Fruit fly (Drosophila melanogaster) whole organism, embryonic: ENCODE results near the gene frtz.

Source experiments
- B-H1 ChIP-seq: fragments of 200-800 bp; sonication (Bioruptor generic); IDR thresholded peaks from 3 replicates; pipeline ENCODE4 v1.3.6; 2022; ENCODE audit warnings: missing biosample characterization, missing genetic modification characterization
- BtbVII ChIP-seq: fragments of 200-800 bp; sonication (Bioruptor generic); optimal IDR thresholded peaks from 3 replicates; lab custom pipeline; 2017; ENCODE audit warnings: missing biosample characterization, mild to moderate bottlenecking, missing genetic modification characterization
- CG10267 ChIP-seq: fragments of 200-800 bp; sonication (Bioruptor generic); optimal IDR thresholded peaks from 2 replicates; lab custom pipeline; 2018; ENCODE audit warnings: missing biosample characterization, mild to moderate bottlenecking, missing genetic modification characterization, moderate library complexity
- CG11398 ChIP-seq: fragments of 200-800 bp; sonication (Bioruptor generic); optimal IDR thresholded peaks from 2 replicates; lab custom pipeline; 2016; ENCODE audit warnings: missing biosample characterization, missing genetic modification characterization
- CG11504 ChIP-seq: fragments of 200-800 bp; sonication (Bioruptor generic); optimal IDR thresholded peaks from 3 replicates; lab custom pipeline; 2019; ENCODE audit warnings: missing biosample characterization, mild to moderate bottlenecking, missing genetic modification characterization, moderate library complexity
- CG14014 ChIP-seq: fragments of 200-800 bp; sonication (Bioruptor generic); IDR thresholded peaks from 2 replicates; pipeline ENCODE4 v1.3.6; 2022; ENCODE audit warnings: missing biosample characterization, missing genetic modification characterization
- CG1603 ChIP-seq: fragments of 200-800 bp; sonication (Bioruptor generic); optimal IDR thresholded peaks from 2 replicates; lab custom pipeline; 2019; ENCODE audit warnings: missing biosample characterization, mild to moderate bottlenecking, missing genetic modification characterization, moderate library complexity
- CG17385 ChIP-seq: fragments of 200-800 bp; sonication (Bioruptor generic); optimal IDR thresholded peaks from 3 replicates; lab custom pipeline; 2018; ENCODE audit warnings: missing biosample characterization, mild to moderate bottlenecking, missing genetic modification characterization
- CG2129 ChIP-seq: fragments of 200-800 bp; sonication (Bioruptor generic); IDR thresholded peaks from 2 replicates; pipeline ENCODE4 v1.3.6; 2022; ENCODE audit warnings: missing biosample characterization, missing genetic modification characterization; ENCODE audit not compliant: partially characterized antibody
- CG2712 ChIP-seq: fragments of 200-800 bp; optimal IDR thresholded peaks from 3 replicates; lab custom pipeline; 2019; ENCODE audit warnings: missing biosample characterization, mild to moderate bottlenecking, missing genetic modification characterization, moderate library complexity
- CG31365 ChIP-seq: fragments of 200-800 bp; sonication (Bioruptor generic); optimal IDR thresholded peaks from 2 replicates; lab custom pipeline; 2018; ENCODE audit warnings: missing biosample characterization, mild to moderate bottlenecking, missing genetic modification characterization
- CG34376 ChIP-seq: fragments of 200-800 bp; sonication (Bioruptor generic); optimal IDR thresholded peaks from 2 replicates; lab custom pipeline; 2018; ENCODE audit warnings: missing biosample characterization, mild to moderate bottlenecking, missing genetic modification characterization
- CG42726 ChIP-seq: fragments of 200-800 bp; sonication (Bioruptor generic); IDR thresholded peaks from 2 replicates; pipeline ENCODE4 v1.3.6; 2022; ENCODE audit warnings: missing biosample characterization, missing genetic modification characterization; ENCODE audit not compliant: partially characterized antibody
- CG4424 ChIP-seq: fragments of 200-800 bp; sonication (Bioruptor generic); optimal IDR thresholded peaks from 3 replicates; lab custom pipeline; 2016; ENCODE audit warnings: missing biosample characterization, missing genetic modification characterization
- CG6689 ChIP-seq: fragments of 200-800 bp; sonication (Bioruptor generic); IDR thresholded peaks from 2 replicates; pipeline ENCODE4 v1.3.6; 2022; ENCODE audit warnings: missing biosample characterization, missing genetic modification characterization
- CG8359 ChIP-seq: fragments of 200-800 bp; sonication (Bioruptor generic); optimal IDR thresholded peaks from 2 replicates; lab custom pipeline; 2017; ENCODE audit warnings: missing biosample characterization, mild to moderate bottlenecking, missing genetic modification characterization, borderline replicate concordance
- CG9609 ChIP-seq: fragments of 200-800 bp; sonication (Bioruptor generic); optimal IDR thresholded peaks from 3 replicates; lab custom pipeline; 2016; ENCODE audit warnings: missing biosample characterization, missing genetic modification characterization
- Dll ChIP-seq: fragments of 200-800 bp; sonication (Bioruptor generic); IDR thresholded peaks from 4 replicates; pipeline ENCODE4 v1.3.6; 2022; ENCODE audit warnings: missing biosample characterization, missing genetic modification characterization; ENCODE audit not compliant: partially characterized antibody
- Dref ChIP-seq: fragments of 200-800 bp; sonication (Bioruptor generic); IDR thresholded peaks from 2 replicates; pipeline ENCODE4 v1.3.6; 2022; ENCODE audit warnings: missing biosample characterization, missing genetic modification characterization
- Fer3 ChIP-seq: fragments of 200-800 bp; sonication (Bioruptor generic); optimal IDR thresholded peaks from 2 replicates; lab custom pipeline; 2018; ENCODE audit warnings: missing biosample characterization, mild to moderate bottlenecking, missing genetic modification characterization, moderate library complexity
- GATAe ChIP-seq: fragments of 200-800 bp; sonication (Bioruptor generic); conservative IDR thresholded peaks from 2 replicates; pipeline ENCODE4 v1.3.6; 2022; ENCODE audit warnings: missing biosample characterization, missing genetic modification characterization
- HLH4C ChIP-seq: fragments of 200-800 bp; sonication (Bioruptor generic); IDR thresholded peaks from 3 replicates; pipeline ENCODE4 v1.3.6; 2022; ENCODE audit warnings: missing biosample characterization, missing genetic modification characterization; ENCODE audit not compliant: partially characterized antibody
- MTF-1 ChIP-seq: fragments of 200-800 bp; sonication (Bioruptor generic); optimal IDR thresholded peaks from 2 replicates; lab custom pipeline; 2018; ENCODE audit warnings: missing biosample characterization, mild to moderate bottlenecking, missing genetic modification characterization, borderline replicate concordance
- Meics ChIP-seq: fragments of 200-800 bp; sonication (Bioruptor generic); optimal IDR thresholded peaks from 2 replicates; lab custom pipeline; 2017; ENCODE audit warnings: missing biosample characterization, mild to moderate bottlenecking, missing genetic modification characterization
- Opbp ChIP-seq: fragments of 200-800 bp; sonication (Bioruptor generic); IDR thresholded peaks from 3 replicates; pipeline ENCODE4 v1.3.6; 2022; ENCODE audit warnings: missing biosample characterization, missing genetic modification characterization; ENCODE audit not compliant: partially characterized antibody
- Optix ChIP-seq: fragments of 200-800 bp; sonication (Bioruptor generic); IDR thresholded peaks from 3 replicates; pipeline ENCODE4 v1.3.6; 2022; ENCODE audit warnings: missing biosample characterization, missing genetic modification characterization
- Pdp1 ChIP-seq, 2 experiments: fragments of 200-800 bp; sonication (Bioruptor generic); optimal IDR thresholded peaks; 3 replicates each; lab custom pipeline; 2016; ENCODE audit warnings: missing biosample characterization in 2 of 2, missing genetic modification characterization in 2 of 2, mild to moderate bottlenecking in 1 of 2, moderate library complexity in 1 of 2
- Scr ChIP-seq: fragments of 200-800 bp; sonication (Bioruptor generic); IDR thresholded peaks from 2 replicates; pipeline ENCODE4 v1.3.6; 2022; ENCODE audit warnings: missing biosample characterization, missing genetic modification characterization; ENCODE audit not compliant: partially characterized antibody
- Sin3A ChIP-seq: fragments of >200 bp; optimal IDR thresholded peaks from 2 replicates; lab custom pipeline; 2018
- Sry-δ ChIP-seq: fragments of 200-800 bp; sonication (Bioruptor generic); optimal IDR thresholded peaks from 2 replicates; lab custom pipeline; 2016; ENCODE audit warnings: missing biosample characterization, missing genetic modification characterization
- YL-1 ChIP-seq: fragments of 200-800 bp; sonication (Bioruptor generic); optimal IDR thresholded peaks from 3 replicates; lab custom pipeline; 2017; ENCODE audit warnings: missing biosample characterization, mild to moderate bottlenecking, missing genetic modification characterization
- chinmo ChIP-seq: fragments of 200-800 bp; sonication (Bioruptor generic); IDR thresholded peaks from 4 replicates; pipeline ENCODE4 v1.3.6; 2022; ENCODE audit warnings: missing biosample characterization, missing genetic modification characterization; ENCODE audit not compliant: partially characterized antibody
- exex ChIP-seq: fragments of 200-800 bp; sonication (Bioruptor generic); optimal IDR thresholded peaks from 4 replicates; lab custom pipeline; 2018; ENCODE audit warnings: missing biosample characterization, mild to moderate bottlenecking, missing genetic modification characterization, moderate library complexity
- fd96Cb ChIP-seq: fragments of 200-800 bp; sonication (Bioruptor generic); optimal IDR thresholded peaks from 2 replicates; lab custom pipeline; 2018; ENCODE audit warnings: missing biosample characterization, mild to moderate bottlenecking, missing genetic modification characterization, moderate library complexity
- gfzf ChIP-seq: fragments of 200-800 bp; sonication (Bioruptor generic); optimal IDR thresholded peaks from 2 replicates; lab custom pipeline; 2016; ENCODE audit warnings: missing biosample characterization, mild to moderate bottlenecking, missing genetic modification characterization, moderate library complexity
- hb ChIP-seq: fragments of 200-800 bp; sonication (Bioruptor generic); IDR thresholded peaks from 3 replicates; pipeline ENCODE4 v1.3.6; 2022; ENCODE audit warnings: missing biosample characterization, missing genetic modification characterization; ENCODE audit not compliant: partially characterized antibody
- ken ChIP-seq: fragments of 200-800 bp; sonication (Bioruptor generic); IDR thresholded peaks from 3 replicates; pipeline ENCODE4 v1.3.6; 2022; ENCODE audit warnings: missing biosample characterization, missing genetic modification characterization
- lbe ChIP-seq: fragments of 200-800 bp; sonication (Bioruptor generic); optimal IDR thresholded peaks from 2 replicates; lab custom pipeline; 2016; ENCODE audit warnings: missing biosample characterization, mild to moderate bottlenecking, missing genetic modification characterization
- mirr ChIP-seq: fragments of 200-800 bp; sonication (Bioruptor generic); optimal IDR thresholded peaks from 3 replicates; lab custom pipeline; 2018; ENCODE audit warnings: missing biosample characterization, mild to moderate bottlenecking, missing genetic modification characterization
- mld ChIP-seq: fragments of 200-800 bp; sonication (Bioruptor generic); IDR thresholded peaks from 3 replicates; pipeline ENCODE4 v1.3.6; 2022; ENCODE audit warnings: missing biosample characterization, missing genetic modification characterization; ENCODE audit not compliant: partially characterized antibody
- prd ChIP-seq, 3 experiments: fragments of >200 bp in 2 of 3; fragments of 200-800 bp in 1 of 3; sonication (Bioruptor generic) in 1 of 3; optimal IDR thresholded peaks in 2 of 3; IDR thresholded peaks in 1 of 3; 2 replicates in 2 of 3; 3 replicates in 1 of 3; pipeline versions ENCODE4 v1.3.6 to Lab custom; 2017 to 2022; ENCODE audit warnings: missing biosample characterization in 1 of 3, missing genetic modification characterization in 1 of 3
- trem ChIP-seq: fragments of 200-800 bp; optimal IDR thresholded peaks from 3 replicates; lab custom pipeline; 2019; ENCODE audit warnings: missing biosample characterization, mild to moderate bottlenecking, missing genetic modification characterization, moderate library complexity
- zf30C ChIP-seq: fragments of 200-800 bp; sonication (Bioruptor generic); optimal IDR thresholded peaks from 3 replicates; lab custom pipeline; 2018; ENCODE audit warnings: missing biosample characterization, mild to moderate bottlenecking, missing genetic modification characterization
- zfh1 ChIP-seq: fragments of 200-800 bp; sonication (Bioruptor generic); IDR thresholded peaks from 3 replicates; pipeline ENCODE4 v1.3.6; 2022; ENCODE audit warnings: missing biosample characterization, missing genetic modification characterization

frtz gene

DNA sequence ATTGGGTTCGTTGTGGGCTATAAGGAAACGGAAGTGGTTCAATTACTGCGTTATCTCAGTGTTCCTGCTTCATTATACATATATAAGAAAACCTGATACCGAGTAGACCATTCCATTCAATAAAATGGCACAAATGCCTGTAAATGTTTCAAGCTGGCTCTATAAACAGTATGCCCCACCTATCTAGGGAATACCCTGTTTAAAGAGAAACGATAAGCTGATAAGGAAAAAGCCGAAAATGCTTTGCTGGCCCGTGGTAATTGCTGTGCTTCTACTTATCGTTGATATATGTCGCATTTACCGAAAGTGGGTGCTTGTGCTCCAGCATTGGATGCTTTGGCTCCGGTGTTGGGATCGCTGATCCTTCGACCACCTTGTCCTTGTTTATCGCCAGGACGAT, 6.3 kb downstream of the frtz start (continued):
- TF ChIP-seq CG1603 (tag; lab: Kevin White, UChicago): no peak
- peak; percentile 69; the same call in 1 of the 4 replicates for TF ChIP-seq chinmo (GFP tag; lab: Robert Waterston, UW)
- TF ChIP-seq mirr (GFP tag; lab: Kevin White, UChicago): peak; percentile 4
- TF ChIP-seq CG6689 (GFP tag; lab: Robert Waterston, UW): no peak
- TF ChIP-seq GATAe (GFP tag; lab: Robert Waterston, UW): 0 out of 2 replicates have a peak, but pooled peaks have one; percentile 32
- TF ChIP-seq Fer3 (tag; lab: Kevin White, UChicago): peak; percentile 13
- TF ChIP-seq CG4424 (GFP tag; lab: Kevin White, UChicago): no peak
- peak; percentile 13 for TF ChIP-seq CG34376
- no peak for TF ChIP-seq CG14014 (GFP tag; lab: Robert Waterston, UW)
- TF ChIP-seq ken: no peak
- no peak for TF ChIP-seq lbe

DNA sequence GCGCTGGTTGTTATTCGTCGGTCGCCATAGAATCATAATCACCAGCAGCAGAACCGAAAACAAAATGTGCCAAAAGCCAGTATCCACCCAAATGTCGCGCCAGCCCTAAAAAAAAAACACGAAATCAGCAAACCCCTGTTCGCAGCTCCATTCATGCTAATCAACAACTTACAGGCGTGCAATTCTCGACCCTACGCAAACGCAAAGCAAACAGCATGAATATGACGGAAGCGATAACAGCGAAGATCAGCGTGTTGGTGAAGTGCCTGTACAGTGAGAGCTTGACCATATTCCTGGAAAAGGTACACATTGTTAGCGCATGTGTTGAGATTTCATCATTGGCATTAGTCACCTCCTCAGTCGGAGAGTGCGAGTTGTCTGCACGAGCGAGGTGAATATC, 7.5 kb downstream of the frtz start:
- TF ChIP-seq CG8359 (GFP tag; lab: Kevin White, UChicago) (no peak), MTF-1 (GFP tag; lab: Kevin White, UChicago) (no peak), lbe (no peak), CG17385 (no peak), CG10267 (tag; lab: Kevin White, UChicago) (no peak), mld (GFP tag; lab: Robert Waterston, UW) (no peak), zfh1 (GFP tag; lab: Robert Waterston, UW) (no peak), Meics (GFP tag; lab: Kevin White, UChicago) (no peak), CG31365 (tag; lab: Kevin White, UChicago) (no peak), CG11398 (GFP tag; lab: Kevin White, UChicago) (no peak), CG9609 (GFP tag; lab: Kevin White, UChicago) (no peak), Sin3A (lab: Kevin White, UChicago) (no peak), CG11504 (tag; lab: Kevin White, UChicago) (no peak), prd (optimal IDR thresholded peaks at IDR 0.05; lab: Kevin White, UChicago) (no peak), prd (GFP tag; IDR thresholded peaks at IDR 0.05; lab: Robert Waterston, UW) (no peak), Dref (GFP tag; lab: Robert Waterston, UW) (no peak)

DNA sequence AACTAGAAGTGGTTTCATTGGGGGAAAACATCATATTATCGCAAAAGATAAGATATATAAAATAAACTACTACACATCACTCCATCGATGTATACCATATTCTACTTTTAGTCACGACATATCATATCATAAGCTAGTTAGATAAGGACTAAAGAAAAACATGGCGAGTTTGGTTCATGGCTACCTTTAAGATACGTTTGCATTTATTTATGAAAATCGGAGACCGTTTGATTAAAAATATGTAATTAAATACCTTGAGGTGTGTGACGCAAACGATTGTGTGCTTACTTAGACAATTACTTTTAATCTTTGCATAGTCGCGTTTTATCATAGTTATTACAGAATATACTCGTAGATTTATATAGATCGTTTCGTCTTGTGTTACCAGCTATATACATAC, 8.7 kb downstream of the frtz start:
- TF ChIP-seq Dref (GFP tag; lab: Robert Waterston, UW) (no peak), B-H1 (GFP tag; lab: Robert Waterston, UW) (no peak), hb (GFP tag; lab: Robert Waterston, UW) (no peak), fd96Cb (no peak), mirr (GFP tag; lab: Kevin White, UChicago) (peak; percentile 86), exex (tag; lab: Kevin White, UChicago) (peak; percentile 91)
- TF ChIP-seq, all 482 proteins: peak for 2

dm6 chr2L:1704746-1705145, 10.9 kb downstream of the frtz start, which contains the start of gene cpb:
TSS of gene cpb (plus strand) at chr2L:1704902.
- TF ChIP-seq CG1603 (tag; lab: Kevin White, UChicago) (peak; percentile 21), Dll (peak; percentile 88), CG42726 (peak; percentile 88), gfzf (peak; percentile 30), BtbVII (no peak), CG2129 (GFP tag; lab: Robert Waterston, UW) (peak; percentile 78), HLH4C (GFP tag; lab: Robert Waterston, UW) (peak; percentile 93), Pdp1 (GFP tag; optimal IDR thresholded peaks at IDR 0.05; lab: Kevin White, UChicago) (peak in 1 of 2 experiments; percentile 15), Opbp (GFP tag; lab: Robert Waterston, UW) (peak; percentile 93), Dref (GFP tag; lab: Robert Waterston, UW) (peak; percentile 95), CG2712 (tag; lab: Kevin White, UChicago) (peak; percentile 34), trem (tag; lab: Kevin White, UChicago) (peak; percentile 26), zf30C (no peak), YL-1 (GFP tag; lab: Kevin White, UChicago) (peak; percentile 56), Sry-δ (peak; percentile 92), Optix (GFP tag; lab: Robert Waterston, UW) (no peak), Scr (GFP tag; lab: Robert Waterston, UW) (peak; percentile 88)
